Fruit fly (Drosophila melanogaster) whole organism, embryonic: ENCODE measurements around the gene gry.

Experiments
- Atf-2 ChIP-seq: fragments of 200-800 bp; sonication (Bioruptor generic); optimal IDR thresholded peaks from 2 replicates; lab custom pipeline; 2016; ENCODE audit warnings: missing biosample characterization, missing genetic modification characterization
- C15 ChIP-seq: fragments of 200-800 bp; sonication (Bioruptor generic); IDR thresholded peaks from 3 replicates; pipeline ENCODE4 v1.3.6; 2022; ENCODE audit warnings: missing biosample characterization, missing genetic modification characterization
- CG10209 ChIP-seq: fragments of 200-800 bp; sonication (Bioruptor generic); optimal IDR thresholded peaks from 3 replicates; lab custom pipeline; 2017; ENCODE audit warnings: missing biosample characterization, mild to moderate bottlenecking, missing genetic modification characterization, missing genetic modification reagents
- CG11504 ChIP-seq: fragments of 200-800 bp; sonication (Bioruptor generic); optimal IDR thresholded peaks from 3 replicates; lab custom pipeline; 2019; ENCODE audit warnings: missing biosample characterization, mild to moderate bottlenecking, missing genetic modification characterization, moderate library complexity
- CG11560 ChIP-seq: fragments of 200-800 bp; sonication (Bioruptor generic); IDR thresholded peaks from 3 replicates; pipeline ENCODE4 v1.3.6; 2022; ENCODE audit warnings: missing biosample characterization, missing genetic modification characterization
- CG11723 ChIP-seq: fragments of 200-800 bp; sonication (Bioruptor generic); optimal IDR thresholded peaks from 2 replicates; lab custom pipeline; 2017; ENCODE audit warnings: missing biosample characterization, mild to moderate bottlenecking, missing genetic modification characterization
- CG12071 ChIP-seq: fragments of 200-800 bp; sonication (Bioruptor generic); optimal IDR thresholded peaks from 3 replicates; lab custom pipeline; 2018; ENCODE audit warnings: missing biosample characterization, mild to moderate bottlenecking, missing genetic modification characterization
- CG12155 ChIP-seq: fragments of 200-800 bp; sonication (Bioruptor generic); optimal IDR thresholded peaks from 3 replicates; lab custom pipeline; 2016; ENCODE audit warnings: missing biosample characterization, missing genetic modification characterization
- CG12769 ChIP-seq: fragments of 200-800 bp; sonication (Bioruptor generic); optimal IDR thresholded peaks from 2 replicates; lab custom pipeline; 2019; ENCODE audit warnings: missing biosample characterization, mild to moderate bottlenecking, missing genetic modification characterization, moderate library complexity
- CG17912 ChIP-seq: fragments of 200-800 bp; sonication (Bioruptor generic); optimal IDR thresholded peaks from 2 replicates; lab custom pipeline; 2018; ENCODE audit warnings: missing biosample characterization, mild to moderate bottlenecking, missing genetic modification characterization
- CG33213 ChIP-seq: fragments of 200-800 bp; sonication (Bioruptor generic); optimal IDR thresholded peaks from 3 replicates; lab custom pipeline; 2016; ENCODE audit warnings: missing biosample characterization, missing genetic modification characterization
- CG3995 ChIP-seq: fragments of 200-800 bp; sonication (Bioruptor generic); optimal IDR thresholded peaks from 3 replicates; lab custom pipeline; 2016; ENCODE audit warnings: missing biosample characterization, missing genetic modification characterization
- CG4730 ChIP-seq: fragments of 200-800 bp; sonication (Bioruptor generic); IDR thresholded peaks from 2 replicates; pipeline ENCODE4 v1.3.6; 2022; ENCODE audit warnings: missing biosample characterization, missing genetic modification characterization
- CG6272 ChIP-seq: fragments of 200-800 bp; sonication (Bioruptor generic); IDR thresholded peaks from 2 replicates; pipeline ENCODE4 v1.3.6; 2022; ENCODE audit warnings: missing biosample characterization, missing genetic modification characterization
- CG7271 ChIP-seq: fragments of 200-800 bp; sonication (Bioruptor generic); optimal IDR thresholded peaks from 2 replicates; lab custom pipeline; 2018; ENCODE audit warnings: missing biosample characterization, mild to moderate bottlenecking, missing genetic modification characterization, moderate library complexity
- CG8089 ChIP-seq: fragments of 200-800 bp; sonication (Bioruptor generic); optimal IDR thresholded peaks from 3 replicates; lab custom pipeline; 2016; ENCODE audit warnings: missing biosample characterization, missing genetic modification characterization
- CG8924 ChIP-seq: fragments of 200-800 bp; optimal IDR thresholded peaks from 3 replicates; lab custom pipeline; 2019; ENCODE audit warnings: missing biosample characterization, mild to moderate bottlenecking, missing genetic modification characterization, moderate library complexity
- CoRest ChIP-seq: fragments of 200-800 bp; sonication (Bioruptor generic); optimal IDR thresholded peaks from 3 replicates; lab custom pipeline; 2018; ENCODE audit warnings: missing biosample characterization, mild to moderate bottlenecking, missing genetic modification characterization, moderate library complexity
- Dip3 ChIP-seq: fragments of 200-800 bp; sonication (Bioruptor generic); optimal IDR thresholded peaks from 3 replicates; lab custom pipeline; 2016; ENCODE audit warnings: missing biosample characterization, missing genetic modification characterization
- E2f2 ChIP-seq: fragments of 200-800 bp; sonication (Bioruptor generic); IDR thresholded peaks from 2 replicates; pipeline ENCODE4 v1.3.6; 2022; ENCODE audit warnings: missing biosample characterization, missing genetic modification characterization
- Gug ChIP-seq: fragments of 200-800 bp; sonication (Bioruptor generic); IDR thresholded peaks from 4 replicates; pipeline ENCODE4 v1.3.6; 2022; ENCODE audit warnings: missing biosample characterization, missing genetic modification characterization
- H15 ChIP-seq: fragments of 200-800 bp; sonication (Bioruptor generic); IDR thresholded peaks from 3 replicates; pipeline ENCODE4 v1.3.6; 2022; ENCODE audit warnings: missing biosample characterization, missing genetic modification characterization
- H2.0 ChIP-seq: fragments of 200-800 bp; sonication (Bioruptor generic); IDR thresholded peaks from 2 replicates; pipeline ENCODE4 v1.3.6; 2022; ENCODE audit warnings: missing biosample characterization, missing genetic modification characterization
- Hey ChIP-seq: fragments of 200-800 bp; sonication (Bioruptor generic); optimal IDR thresholded peaks from 3 replicates; lab custom pipeline; 2018; ENCODE audit warnings: missing biosample characterization, mild to moderate bottlenecking, missing genetic modification characterization
- Hmx ChIP-seq: fragments of 200-800 bp; sonication (Bioruptor generic); optimal IDR thresholded peaks from 2 replicates; lab custom pipeline; 2016; ENCODE audit warnings: missing biosample characterization, missing genetic modification characterization
- Hr78 ChIP-seq, 2 experiments: fragments of 200-800 bp in 1 of 2; fragments of >200 bp in 1 of 2; sonication (Bioruptor generic) in 1 of 2; optimal IDR thresholded peaks; 2 replicates each; lab custom pipeline; 2017 to 2019; ENCODE audit warnings: missing biosample characterization in 2 of 2, missing genetic modification characterization in 2 of 2, mild to moderate bottlenecking in 1 of 2, moderate library complexity in 1 of 2
- Mrtf ChIP-seq: fragments of 200-800 bp; sonication (Bioruptor generic); IDR thresholded peaks from 3 replicates; pipeline ENCODE4 v1.3.6; 2022; ENCODE audit warnings: missing biosample characterization, missing genetic modification characterization
- NC2α ChIP-seq: fragments of 200-800 bp; sonication (Bioruptor generic); optimal IDR thresholded peaks from 2 replicates; lab custom pipeline; 2016; ENCODE audit warnings: missing biosample characterization, missing genetic modification characterization
- Neu2 ChIP-seq: fragments of 200-800 bp; sonication (Bioruptor generic); optimal IDR thresholded peaks from 3 replicates; lab custom pipeline; 2016; ENCODE audit warnings: missing biosample characterization, missing genetic modification characterization, borderline replicate concordance
- Ptx1 ChIP-seq: fragments of 200-800 bp; sonication (Bioruptor generic); IDR thresholded peaks from 2 replicates; pipeline ENCODE4 v1.3.6; 2022; ENCODE audit warnings: missing biosample characterization, missing genetic modification characterization
- TFAM ChIP-seq: fragments of 200-800 bp; sonication (Bioruptor generic); optimal IDR thresholded peaks from 2 replicates; lab custom pipeline; 2017; ENCODE audit warnings: missing biosample characterization, missing genetic modification characterization, inconsistent platforms
- Usf ChIP-seq: fragments of 200-800 bp; sonication (Bioruptor generic); optimal IDR thresholded peaks from 2 replicates; lab custom pipeline; 2017; ENCODE audit warnings: missing genotype, missing biosample characterization, missing genetic modification characterization
- ap ChIP-seq: fragments of 200-800 bp; sonication (Bioruptor generic); IDR thresholded peaks from 2 replicates; pipeline ENCODE4 v1.3.6; 2022; ENCODE audit warnings: missing biosample characterization, missing genetic modification characterization
- bcd ChIP-seq: fragments of 200-800 bp; sonication (Bioruptor generic); optimal IDR thresholded peaks from 2 replicates; lab custom pipeline; 2017; ENCODE audit warnings: missing biosample characterization, mild to moderate bottlenecking, missing genetic modification characterization
- br ChIP-seq: fragments of >200 bp; optimal IDR thresholded peaks from 2 replicates; lab custom pipeline; 2017
- corto ChIP-seq: fragments of 200-800 bp; sonication (Bioruptor generic); optimal IDR thresholded peaks from 2 replicates; lab custom pipeline; 2016; ENCODE audit warnings: missing biosample characterization, mild to moderate bottlenecking, missing genetic modification characterization, moderate library complexity
- dimm ChIP-seq: fragments of 200-800 bp; sonication (Bioruptor generic); IDR thresholded peaks from 2 replicates; pipeline ENCODE4 v1.3.6; 2022; ENCODE audit warnings: missing biosample characterization, missing genetic modification characterization
- dmrt99B ChIP-seq: fragments of 200-800 bp; sonication (Bioruptor generic); optimal IDR thresholded peaks from 2 replicates; lab custom pipeline; 2018; ENCODE audit warnings: missing biosample characterization, mild to moderate bottlenecking, missing genetic modification characterization, moderate library complexity
- fd64A ChIP-seq: fragments of 200-800 bp; sonication (Bioruptor generic); optimal IDR thresholded peaks from 3 replicates; lab custom pipeline; 2018; ENCODE audit warnings: missing biosample characterization, mild to moderate bottlenecking, missing genetic modification characterization
- gem ChIP-seq: fragments of 200-800 bp; sonication (Bioruptor generic); optimal IDR thresholded peaks from 2 replicates; lab custom pipeline; 2019; ENCODE audit warnings: missing biosample characterization, mild to moderate bottlenecking, missing genetic modification characterization, moderate library complexity
- grau ChIP-seq: fragments of 200-800 bp; optimal IDR thresholded peaks from 3 replicates; lab custom pipeline; 2019; ENCODE audit warnings: missing biosample characterization, mild to moderate bottlenecking, missing genetic modification characterization, moderate library complexity
- kni ChIP-seq: fragments of 200-800 bp; sonication (Bioruptor generic); optimal IDR thresholded peaks from 3 replicates; lab custom pipeline; 2017; ENCODE audit warnings: mild to moderate bottlenecking, missing biosample characterization, missing genetic modification reagents, missing genetic modification characterization
- lola ChIP-seq, 3 experiments: fragments of >200 bp in 2 of 3; fragments of 200-800 bp in 1 of 3; sonication (Bioruptor generic) in 1 of 3; optimal IDR thresholded peaks; 2 replicates each; lab custom pipeline; 2017 to 2019; ENCODE audit warnings: missing biosample characterization in 3 of 3, missing genetic modification characterization in 3 of 3, mild to moderate bottlenecking in 1 of 3, moderate library complexity in 1 of 3
- sens-2 ChIP-seq: fragments of 200-800 bp; sonication (Bioruptor generic); IDR thresholded peaks from 2 replicates; pipeline ENCODE4 v1.3.6; 2022; ENCODE audit warnings: missing biosample characterization, missing genetic modification characterization
- seq ChIP-seq: fragments of 200-800 bp; sonication (Bioruptor generic); IDR thresholded peaks from 2 replicates; pipeline ENCODE4 v1.3.6; 2022; ENCODE audit warnings: missing biosample characterization, missing genetic modification characterization
- sima ChIP-seq: fragments of 200-800 bp; sonication (Bioruptor generic); optimal IDR thresholded peaks from 2 replicates; lab custom pipeline; 2016; ENCODE audit warnings: missing biosample characterization, missing genetic modification characterization
- sisA ChIP-seq: fragments of 200-800 bp; sonication (Bioruptor generic); IDR thresholded peaks from 2 replicates; pipeline ENCODE4 v1.3.6; 2022; ENCODE audit warnings: missing biosample characterization, missing genetic modification characterization
- sob ChIP-seq: fragments of 200-800 bp; sonication (Bioruptor generic); IDR thresholded peaks from 2 replicates; pipeline ENCODE4 v1.3.6; 2022; ENCODE audit warnings: missing biosample characterization, missing genetic modification characterization
- sug ChIP-seq: fragments of 200-800 bp; optimal IDR thresholded peaks from 2 replicates; lab custom pipeline; 2019; ENCODE audit warnings: missing biosample characterization, mild to moderate bottlenecking, missing genetic modification characterization, moderate library complexity
- tup ChIP-seq: fragments of 200-800 bp; sonication (Bioruptor generic); optimal IDR thresholded peaks from 2 replicates; lab custom pipeline; 2016; ENCODE audit warnings: missing biosample characterization, mild to moderate bottlenecking, missing genetic modification characterization, moderate library complexity
- usp ChIP-seq: fragments of >200 bp; optimal IDR thresholded peaks from 2 replicates; lab custom pipeline; 2017; ENCODE audit warnings: missing biosample characterization, missing genetic modification characterization
- vvl ChIP-seq: fragments of 200-800 bp; sonication (Bioruptor generic); IDR thresholded peaks from 2 replicates; pipeline ENCODE4 v1.3.6; 2022; ENCODE audit warnings: missing biosample characterization, missing genetic modification characterization

The gry gene

dm6 chr3L:3179474-3179873 is 19.4 kb upstream of the gry start (continued):
- TF ChIP-seq Ptx1 (GFP tag; lab: Robert Waterston, UW) (peak; percentile 91), bcd (GFP tag; lab: Kevin White, UChicago) (peak; percentile 88), CG33213 (peak; percentile 80), vvl (peak; percentile 94), tup (GFP tag; lab: Kevin White, UChicago) (peak; percentile 68), CG11560 (peak; percentile 70; the same call in 2 of the 3 replicates), H2.0 (GFP tag; lab: Robert Waterston, UW) (peak; percentile 78), CG3995 (GFP tag; lab: Kevin White, UChicago) (peak; percentile 52), C15 (GFP tag; lab: Robert Waterston, UW) (peak; percentile 81; the same call in 2 of the 3 replicates), Dip3 (GFP tag; lab: Kevin White, UChicago) (peak; percentile 77), CoRest (tag; lab: Kevin White, UChicago) (no peak), ap (peak; percentile 61), CG12769 (peak; percentile 90), CG10209 (GFP tag; lab: Kevin White, UChicago) (peak; percentile 79), sens-2 (peak; percentile 53; the same call in 1 of the 2 replicates), Atf-2 (peak; percentile 58), dimm (GFP tag; lab: Robert Waterston, UW) (peak; percentile 43; the same call in 1 of the 2 replicates), Hmx (no peak), CG4730 (GFP tag; lab: Robert Waterston, UW) (peak; percentile 82), CG6272 (GFP tag; lab: Robert Waterston, UW) (peak; percentile 75), Hey (tag; lab: Kevin White, UChicago) (no peak), grau (tag; lab: Kevin White, UChicago) (peak; percentile 87), CG11723 (GFP tag; lab: Kevin White, UChicago) (peak; percentile 68), seq (GFP tag; lab: Robert Waterston, UW) (peak; percentile 82), Neu2 (no peak), CG8089 (GFP tag; lab: Kevin White, UChicago) (peak; percentile 61), CG7271 (peak; percentile 55), sima (no peak), CG11504 (tag; lab: Kevin White, UChicago) (no peak), sug (no peak), br (lab: Kevin White, UChicago) (no peak), H15 (GFP tag; lab: Robert Waterston, UW) (peak; percentile 89), Mrtf (GFP tag; lab: Robert Waterston, UW) (peak; percentile 85), Gug (GFP tag; lab: Robert Waterston, UW) (peak; percentile 87), kni (peak; percentile 8), lola (GFP tag; optimal IDR thresholded peaks at IDR 0.05; lab: Kevin White, UChicago) (peak in 1 of 3 experiments; percentile 80), NC2α (GFP tag; lab: Kevin White, UChicago) (peak; percentile 53), usp (GFP tag; lab: Kevin White, UChicago) (no peak), CG17912 (GFP tag; lab: Kevin White, UChicago) (no peak), sisA (GFP tag; lab: Robert Waterston, UW) (peak; percentile 84), CG12155 (GFP tag; lab: Kevin White, UChicago) (peak; percentile 76), Hr78 (GFP tag; optimal IDR thresholded peaks at IDR 0.05; lab: Kevin White, UChicago) (no peak), TFAM (peak; percentile 27), gem (tag; lab: Kevin White, UChicago) (peak; percentile 93), Usf (peak; percentile 45), CG12071 (GFP tag; lab: Kevin White, UChicago) (no peak), corto (GFP tag; lab: Kevin White, UChicago) (peak; percentile 77), fd64A (GFP tag; lab: Kevin White, UChicago) (peak; percentile 57), dmrt99B (tag; lab: Kevin White, UChicago) (no peak), CG8924 (peak; percentile 84), E2f2 (GFP tag; lab: Robert Waterston, UW) (peak; percentile 65), sob (GFP tag; lab: Robert Waterston, UW) (peak; percentile 89)
